Worm (Caenorhabditis elegans): ENCODE data around the gene samp-1.

DNA sequence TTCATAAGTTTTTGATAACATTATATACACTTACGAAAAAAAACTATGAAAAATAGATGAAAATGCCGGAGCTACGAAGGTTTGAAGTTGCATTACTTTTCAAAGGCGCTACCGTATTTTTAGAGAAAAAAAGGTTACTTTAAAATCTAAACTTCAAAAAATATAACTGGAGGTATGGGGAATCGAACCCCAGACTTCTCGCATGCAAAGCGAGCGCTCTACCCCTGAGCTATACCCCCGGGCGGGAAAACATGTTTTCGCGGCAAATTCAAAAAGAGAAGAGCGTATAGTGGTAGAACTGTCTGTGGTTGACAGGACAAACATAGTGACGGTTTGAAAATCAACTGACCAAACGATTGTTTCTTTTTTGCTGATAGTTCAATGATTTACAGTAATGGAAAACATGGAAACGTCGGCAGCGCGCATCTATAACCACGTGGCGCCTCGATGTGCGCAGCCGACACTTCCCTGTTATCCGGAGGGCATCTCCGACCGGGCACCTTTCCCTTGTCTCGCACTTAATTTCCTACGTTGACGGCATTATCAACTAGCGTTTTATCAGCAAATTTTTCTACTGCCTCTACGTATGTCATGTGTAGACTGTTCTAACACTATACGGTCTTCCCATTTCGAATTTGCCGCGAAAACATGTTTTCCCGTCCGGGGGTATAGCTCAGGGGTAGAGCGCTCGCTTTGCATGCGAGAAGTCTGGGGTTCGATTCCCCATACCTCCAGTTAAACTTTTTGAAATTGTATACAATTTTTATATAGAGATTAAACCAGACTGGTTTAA lies 31.4 kb downstream of the samp-1 start:
- TF ChIP-seq R02D3.7 (tag; optimal IDR thresholded peaks at IDR 0.05) = no peak
- TF ChIP-seq ceh-9 (tag; optimal IDR thresholded peaks at IDR 0.05) = no peak
